Worm (Caenorhabditis elegans) whole organism, late embryonic: ENCODE data around the gene col-178.

ENCODE experiments used
- C08G9.2 ChIP-seq: sonication (generic microtip); optimal IDR thresholded peaks from 2 replicates; lab custom pipeline; 2016; ENCODE audit warnings: mild to moderate bottlenecking, missing genetic modification characterization, moderate library complexity, missing compliant biosample characterization
- K09A11.1 ChIP-seq: sonication (generic microtip); optimal IDR thresholded peaks from 2 replicates; lab custom pipeline; 2017; ENCODE audit warnings: antibody characterized with exemption, mild to moderate bottlenecking, missing genetic modification characterization, missing compliant biosample characterization; ENCODE audit not compliant: insufficient read depth
- T23F11.4 ChIP-seq: fragments of 200-800 bp; sonication (Bioruptor generic); optimal IDR thresholded peaks from 2 replicates; lab custom pipeline; 2018; ENCODE audit warnings: mild to moderate bottlenecking, missing genetic modification characterization, missing compliant biosample characterization
- Y22D7AL.16 ChIP-seq: sonication (generic microtip); optimal IDR thresholded peaks from 2 replicates; lab custom pipeline; 2016; ENCODE audit warnings: missing genetic modification characterization, missing compliant biosample characterization
- ama-1 ChIP-seq: fragments of 150-350 bp; optimal IDR thresholded peaks from 2 replicates; lab custom pipeline; 2014
- ceh-14 ChIP-seq: sonication (generic microtip); optimal IDR thresholded peaks from 2 replicates; lab custom pipeline; 2016; ENCODE audit warnings: missing genotype, missing genetic modification characterization, missing compliant biosample characterization
- ceh-19 ChIP-seq: fragments of 200-800 bp; sonication (Bioruptor generic); optimal IDR thresholded peaks from 2 replicates; lab custom pipeline; 2018; ENCODE audit warnings: mild to moderate bottlenecking, missing genetic modification characterization, missing compliant biosample characterization
- ceh-22 ChIP-seq: sonication (generic microtip); optimal IDR thresholded peaks from 2 replicates; lab custom pipeline; 2017; ENCODE audit warnings: missing biosample characterization, missing genetic modification characterization
- ceh-24 ChIP-seq: sonication (generic microtip); optimal IDR thresholded peaks from 2 replicates; lab custom pipeline; 2016; ENCODE audit warnings: mild to moderate bottlenecking, missing genetic modification characterization, missing compliant biosample characterization
- ceh-31 ChIP-seq: sonication (generic microtip); optimal IDR thresholded peaks from 2 replicates; lab custom pipeline; 2016; ENCODE audit warnings: missing genetic modification characterization, missing compliant biosample characterization
- ceh-34 ChIP-seq: sonication (generic microtip); optimal IDR thresholded peaks from 2 replicates; lab custom pipeline; 2016; ENCODE audit warnings: mild to moderate bottlenecking, missing genetic modification characterization, missing compliant biosample characterization
- ceh-45 ChIP-seq: fragments of 200-800 bp; sonication (Bioruptor generic); IDR thresholded peaks from 2 replicates; pipeline ENCODE4 v1.3.6; 2022; ENCODE audit warnings: missing genetic modification reagents, missing genetic modification characterization, missing compliant biosample characterization
- ceh-48 ChIP-seq: sonication (generic microtip); optimal IDR thresholded peaks from 2 replicates; lab custom pipeline; 2016; ENCODE audit warnings: missing genetic modification characterization, inconsistent platforms, missing compliant biosample characterization
- ceh-9 ChIP-seq: sonication (generic microtip); optimal IDR thresholded peaks from 2 replicates; lab custom pipeline; 2016; ENCODE audit warnings: mild to moderate bottlenecking, missing genetic modification characterization, inconsistent platforms, missing compliant biosample characterization
- dve-1 ChIP-seq: sonication (generic microtip); optimal IDR thresholded peaks from 2 replicates; lab custom pipeline; 2017; ENCODE audit warnings: antibody characterized with exemption, mild to moderate bottlenecking, missing genetic modification characterization, missing compliant biosample characterization
- elt-2 ChIP-seq: sonication (generic microtip); optimal IDR thresholded peaks from 2 replicates; lab custom pipeline; 2016; ENCODE audit warnings: missing genetic modification reagents, missing genetic modification characterization, missing compliant biosample characterization
- elt-4 ChIP-seq: sonication (generic microtip); optimal IDR thresholded peaks from 2 replicates; lab custom pipeline; 2016; ENCODE audit warnings: missing genetic modification characterization, missing compliant biosample characterization
- ets-4 ChIP-seq: sonication (generic microtip); optimal IDR thresholded peaks from 2 replicates; lab custom pipeline; 2016; ENCODE audit warnings: missing genetic modification characterization, missing compliant biosample characterization
- eyg-1 ChIP-seq: sonication (generic microtip); optimal IDR thresholded peaks from 2 replicates; lab custom pipeline; 2016; ENCODE audit warnings: missing genotype, missing genetic modification characterization, missing compliant biosample characterization
- fax-1 ChIP-seq: sonication (generic microtip); optimal IDR thresholded peaks from 2 replicates; lab custom pipeline; 2016; ENCODE audit warnings: missing genotype, missing genetic modification characterization, missing compliant biosample characterization
- fkh-6 ChIP-seq: sonication (generic microtip); optimal IDR thresholded peaks from 2 replicates; lab custom pipeline; 2016; ENCODE audit warnings: missing genetic modification characterization, missing compliant biosample characterization
- hlh-15 ChIP-seq: sonication (generic microtip); optimal IDR thresholded peaks from 2 replicates; lab custom pipeline; 2016; ENCODE audit warnings: missing genetic modification characterization, missing compliant biosample characterization
- hlh-30 ChIP-seq: sonication (generic microtip); optimal IDR thresholded peaks from 2 replicates; lab custom pipeline; 2017; ENCODE audit warnings: antibody characterized with exemption, missing genetic modification characterization, missing compliant biosample characterization; ENCODE audit not compliant: insufficient read depth
- lin-11 ChIP-seq: fragments of 200-800 bp; sonication (Bioruptor generic); optimal IDR thresholded peaks from 2 replicates; lab custom pipeline; 2018; ENCODE audit warnings: mild to moderate bottlenecking, missing genetic modification characterization, missing compliant biosample characterization
- madf-2 ChIP-seq: sonication (generic microtip); optimal IDR thresholded peaks from 2 replicates; lab custom pipeline; 2017; ENCODE audit warnings: missing genetic modification characterization, missing compliant biosample characterization
- nfya-1 ChIP-seq: sonication (generic microtip); optimal IDR thresholded peaks from 2 replicates; lab custom pipeline; 2017; ENCODE audit warnings: missing genetic modification characterization, mild to moderate bottlenecking, missing compliant biosample characterization, antibody characterized with exemption, moderate library complexity
- nhr-11 ChIP-seq: fragments of 150-350 bp; optimal IDR thresholded peaks from 2 replicates; lab custom pipeline; 2014; ENCODE audit warnings: missing biosample characterization, missing genetic modification characterization
- nhr-232 ChIP-seq: sonication (generic microtip); optimal IDR thresholded peaks from 2 replicates; lab custom pipeline; 2016; ENCODE audit warnings: missing genetic modification characterization, missing compliant biosample characterization
- odd-2 ChIP-seq: sonication (generic microtip); optimal IDR thresholded peaks from 2 replicates; lab custom pipeline; 2017; ENCODE audit warnings: antibody characterized with exemption, mild to moderate bottlenecking, missing genetic modification characterization, missing compliant biosample characterization
- pag-3 ChIP-seq: sonication (generic microtip); optimal IDR thresholded peaks from 2 replicates; lab custom pipeline; 2016; ENCODE audit warnings: missing compliant biosample characterization, missing genetic modification characterization, borderline replicate concordance
- pax-1 ChIP-seq: fragments of 150-350 bp; optimal IDR thresholded peaks from 2 replicates; lab custom pipeline; 2014; ENCODE audit warnings: missing biosample characterization, missing genetic modification characterization
- pha-4 ChIP-seq: fragments of 150-350 bp; optimal IDR thresholded peaks from 2 replicates; lab custom pipeline; 2018; ENCODE audit warnings: missing biosample characterization, missing genetic modification reagents, missing genetic modification characterization
- pqm-1 ChIP-seq: sonication (generic microtip); optimal IDR thresholded peaks from 2 replicates; lab custom pipeline; 2016; ENCODE audit warnings: missing genetic modification characterization, missing compliant biosample characterization
- ref-2 ChIP-seq: sonication (generic microtip); optimal IDR thresholded peaks from 2 replicates; lab custom pipeline; 2016; ENCODE audit warnings: missing genetic modification characterization, missing compliant biosample characterization
- rnt-1 ChIP-seq: sonication (generic microtip); optimal IDR thresholded peaks from 2 replicates; lab custom pipeline; 2016; ENCODE audit warnings: missing genetic modification characterization, missing compliant biosample characterization
- sdc-2 ChIP-seq: sonication (generic microtip); optimal IDR thresholded peaks from 2 replicates; lab custom pipeline; 2016; ENCODE audit warnings: missing genotype, missing genetic modification characterization, missing compliant biosample characterization
- sox-2 ChIP-seq: fragments of 200-800 bp; sonication (Bioruptor generic); IDR thresholded peaks from 2 replicates; pipeline ENCODE4 v1.3.6; 2022; ENCODE audit warnings: missing genetic modification reagents, missing genetic modification characterization, missing compliant biosample characterization
- sox-4 ChIP-seq: sonication (generic microtip); optimal IDR thresholded peaks from 2 replicates; lab custom pipeline; 2017; ENCODE audit warnings: mild to moderate bottlenecking, missing genetic modification characterization, inconsistent platforms, missing compliant biosample characterization
- syd-9 ChIP-seq: sonication (generic microtip); optimal IDR thresholded peaks from 2 replicates; lab custom pipeline; 2016; ENCODE audit warnings: mild to moderate bottlenecking, missing genetic modification characterization, moderate library complexity, missing compliant biosample characterization
- tbx-7 ChIP-seq: sonication (generic microtip); optimal IDR thresholded peaks from 2 replicates; lab custom pipeline; 2016; ENCODE audit warnings: missing genotype, missing genetic modification characterization, missing compliant biosample characterization
- unc-3 ChIP-seq, 2 experiments: fragments of 200-800 bp in 1 of 2; sonication (Bioruptor generic) in 1 of 2; sonication (generic microtip) in 1 of 2; conservative IDR thresholded peaks in 1 of 2; optimal IDR thresholded peaks in 1 of 2; 2 replicates each; pipeline versions ENCODE4 v1.3.6 to Lab custom; 2016 to 2022; ENCODE audit warnings: missing compliant biosample characterization in 2 of 2, missing genetic modification characterization in 2 of 2, missing genetic modification reagents in 1 of 2
- unc-42 ChIP-seq: sonication (generic microtip); optimal IDR thresholded peaks from 2 replicates; lab custom pipeline; 2016; ENCODE audit warnings: missing genotype, missing genetic modification characterization, missing compliant biosample characterization
- unc-55 ChIP-seq: sonication (generic microtip); optimal IDR thresholded peaks from 2 replicates; lab custom pipeline; 2017; ENCODE audit warnings: missing biosample characterization, missing genetic modification reagents, missing genetic modification characterization
- zip-5 ChIP-seq: sonication (generic microtip); optimal IDR thresholded peaks from 2 replicates; lab custom pipeline; 2016; ENCODE audit warnings: missing genetic modification characterization, missing compliant biosample characterization

The col-178 gene

DNA sequence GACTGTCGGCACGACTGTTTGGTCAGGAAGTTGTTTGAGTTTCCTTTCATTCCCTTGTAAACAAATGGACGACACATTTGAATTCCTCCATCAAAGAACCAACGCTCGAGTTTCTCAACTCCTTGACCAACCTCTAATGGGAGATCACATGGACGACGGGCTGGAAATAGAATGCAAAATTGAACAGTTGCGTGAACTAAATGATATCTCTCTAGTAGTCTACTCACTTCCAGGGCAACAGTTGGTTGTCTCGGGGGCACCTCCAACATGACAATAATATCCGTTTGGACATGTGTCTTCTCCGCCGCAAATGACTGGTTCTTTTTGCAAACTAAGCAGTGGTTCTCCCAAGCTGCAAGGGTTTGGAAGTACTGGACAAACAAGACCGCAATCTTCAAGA lies 5.6 kb upstream of the col-178 start:
- no peak for TF ChIP-seq C08G9.2
- TF ChIP-seq madf-2 (tag; lab: Kevin White, UChicago) = no peak
- TF ChIP-seq ets-4 (tag; lab: Kevin White, UChicago) = no peak
- no peak for TF ChIP-seq tbx-7
- no peak for TF ChIP-seq ref-2
- no peak for TF ChIP-seq lin-11 (tag; lab: Kevin White, UChicago)
- TF ChIP-seq, all 69 proteins: peak for 0

DNA sequence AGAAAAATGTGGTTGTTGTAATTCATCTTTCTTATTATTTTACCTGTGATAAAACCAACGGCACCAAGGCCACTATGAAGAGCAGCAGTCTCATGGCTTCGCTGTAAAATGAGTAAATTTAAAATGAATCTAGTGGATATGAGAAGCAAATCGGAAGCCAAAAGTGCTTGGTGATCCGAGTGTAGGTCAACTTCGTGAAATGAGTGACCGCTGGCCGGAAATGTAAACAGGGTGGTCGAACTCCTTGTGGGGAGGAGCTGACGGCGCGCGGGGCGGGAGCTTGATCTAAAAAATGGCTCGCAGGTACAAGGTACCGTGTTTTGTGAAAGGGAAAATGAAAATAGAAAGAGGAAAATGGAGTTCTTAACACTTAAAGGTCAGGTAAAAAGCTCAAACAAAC lies 2.5 kb upstream of the col-178 start, which contains the start of gene C34F6.1:
Gene C34F6.1, minus strand, starts transcription at position 101 of the 400 bp plus-strand sequence.
- TF ChIP-seq eyg-1 = no peak
- no peak for TF ChIP-seq ceh-45 (GFP tag; lab: Robert Waterston, UW)
- no peak for TF ChIP-seq C08G9.2
- no peak for TF ChIP-seq sox-2 (GFP tag; lab: Robert Waterston, UW)
- no peak for TF ChIP-seq lin-11 (tag; lab: Kevin White, UChicago)
- TF ChIP-seq unc-3 (GFP tag; conservative IDR thresholded peaks at IDR 0.05; lab: Robert Waterston, UW) = no peak
- TF ChIP-seq unc-3 (tag; optimal IDR thresholded peaks at IDR 0.05; lab: Kevin White, UChicago) = no peak
- TF ChIP-seq rnt-1 (tag; lab: Kevin White, UChicago) = no peak
- no peak for TF ChIP-seq fax-1 (tag; lab: Kevin White, UChicago)
- TF ChIP-seq dve-1 = no peak
- TF ChIP-seq, all 69 proteins: peak for 0

DNA sequence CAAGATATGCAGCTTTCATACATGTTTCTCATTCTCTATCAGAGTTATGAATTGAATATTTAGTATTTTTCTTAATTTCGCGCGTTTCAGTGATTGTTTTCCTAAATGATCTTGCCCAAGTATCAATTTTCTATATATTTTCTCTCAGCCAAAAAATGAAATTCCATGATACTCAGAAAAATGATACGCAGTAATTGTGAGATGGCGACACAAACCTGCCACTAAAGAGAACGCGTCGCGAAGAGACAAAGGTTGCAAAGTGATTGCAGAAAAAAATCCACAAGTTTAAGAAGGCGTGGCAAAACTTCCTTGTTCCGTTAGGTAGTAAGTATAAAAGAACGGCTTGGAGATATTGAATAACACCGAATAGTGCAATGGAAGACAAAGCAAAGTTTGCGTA lies 1.9 kb downstream of the col-178 start, which contains the start of gene col-179:
Gene col-179, plus strand, starts transcription at position 301 of the 400 bp plus-strand sequence.
- TF ChIP-seq ceh-9 = no peak
- no peak for TF ChIP-seq ceh-19 (GFP tag; lab: Kevin White, UChicago)
- no peak for TF ChIP-seq nfya-1 (tag; lab: Kevin White, UChicago)
- no peak for TF ChIP-seq pax-1 (tag; lab: Kevin White, UChicago)
- TF ChIP-seq ceh-14 = no peak

DNA sequence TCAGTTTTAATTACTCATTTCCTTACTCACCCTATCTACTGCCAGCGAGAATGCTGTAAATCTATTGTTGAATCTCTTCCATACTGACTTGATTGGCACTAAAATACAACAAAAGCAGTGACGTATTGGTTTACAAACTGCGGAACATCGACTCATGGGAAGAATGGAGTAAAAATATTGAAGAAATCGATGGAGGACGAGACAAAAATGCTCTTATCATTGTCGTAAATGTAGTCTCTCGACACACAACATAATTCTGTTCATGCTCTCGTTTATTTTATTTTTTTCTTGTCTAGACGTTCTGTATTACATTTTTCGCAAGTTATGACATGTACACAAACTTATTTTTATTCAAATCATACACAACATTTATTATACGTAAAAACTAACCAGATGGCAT lies 4.5 kb downstream of the col-178 start, which contains the start of gene C34F6.11:
Gene C34F6.11, minus strand, starts transcription at position 160 of the 400 bp plus-strand sequence.
- TF ChIP-seq zip-5 (tag; lab: Kevin White, UChicago) (no peak), ceh-22 (tag; lab: Kevin White, UChicago) (no peak), C08G9.2 (no peak), ama-1 (lab: Kevin White, UChicago) (no peak), pag-3 (tag; lab: Kevin White, UChicago) (no peak), ceh-34 (tag; lab: Kevin White, UChicago) (no peak), rnt-1 (tag; lab: Kevin White, UChicago) (no peak), K09A11.1 (tag; lab: Kevin White, UChicago) (no peak), sox-2 (GFP tag; lab: Robert Waterston, UW) (no peak), sox-4 (no peak), ceh-31 (tag; lab: Kevin White, UChicago) (no peak), pqm-1 (no peak), hlh-30 (no peak), T23F11.4 (GFP tag; lab: Kevin White, UChicago) (no peak), nhr-11 (tag; lab: Kevin White, UChicago) (no peak), ref-2 (no peak), hlh-15 (tag; lab: Kevin White, UChicago) (no peak)

DNA sequence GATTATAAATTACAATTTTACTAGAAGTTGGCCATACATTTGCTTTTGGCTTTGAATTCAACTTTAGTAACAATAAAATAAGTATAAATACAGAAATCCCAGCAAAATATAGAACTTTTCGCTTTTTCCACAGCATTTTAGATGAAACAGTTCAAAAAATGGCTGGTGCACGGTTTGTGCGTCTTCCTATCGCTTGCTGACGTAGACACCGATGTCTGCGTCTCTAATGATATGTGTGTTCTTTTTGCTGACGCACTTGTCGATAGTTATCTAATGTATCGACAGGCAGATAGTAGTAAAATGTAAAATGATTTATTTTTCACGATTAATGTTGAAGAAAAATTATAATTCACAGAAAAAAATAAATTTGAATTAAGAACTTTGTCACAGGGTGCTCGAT lies 7.7 kb downstream of the col-178 start, which contains the start of gene hst-2:
Gene hst-2, minus strand, starts transcription at position 203 of the 400 bp plus-strand sequence.
- TF ChIP-seq fkh-6 (tag; lab: Kevin White, UChicago) (peak; percentile 8), ceh-48 (tag; lab: Kevin White, UChicago) (peak; percentile 15), odd-2 (no peak), pax-1 (tag; lab: Kevin White, UChicago) (no peak), ceh-31 (tag; lab: Kevin White, UChicago) (peak; percentile 67), ceh-24 (no peak), ama-1 (lab: Kevin White, UChicago) (no peak), nhr-232 (no peak), sdc-2 (tag; lab: Kevin White, UChicago) (peak; percentile 18), pha-4 (tag; lab: Kevin White, UChicago) (no peak), eyg-1 (no peak), unc-42 (tag; lab: Kevin White, UChicago) (peak; percentile 52), syd-9 (tag; lab: Kevin White, UChicago) (no peak), elt-2 (tag; lab: Kevin White, UChicago) (peak; percentile 72), nfya-1 (tag; lab: Kevin White, UChicago) (peak; percentile 53), madf-2 (tag; lab: Kevin White, UChicago) (no peak), Y22D7AL.16 (no peak), ceh-19 (GFP tag; lab: Kevin White, UChicago) (no peak), unc-55 (GFP tag; lab: Kevin White, UChicago) (peak; percentile 53), elt-4 (tag; lab: Kevin White, UChicago) (no peak), hlh-30 (peak; percentile 28), ceh-14 (peak; percentile 21)
